Fruit fly (Drosophila melanogaster) whole organism, embryonic: ENCODE results near the gene CG34008.
A peak's percentile ranks its signal among the peaks of the same experiment; 100 is the strongest.

ENCODE experiments used
- BtbVII ChIP-seq: fragments of 200-800 bp; sonication (Bioruptor generic); optimal IDR thresholded peaks from 3 replicates; lab custom pipeline; 2017; ENCODE audit warnings: missing biosample characterization, mild to moderate bottlenecking, missing genetic modification characterization
- CG10959 ChIP-seq: fragments of 200-800 bp; sonication (Bioruptor generic); IDR thresholded peaks from 2 replicates; pipeline ENCODE4 v1.3.6; 2022; ENCODE audit warnings: missing biosample characterization, missing genetic modification characterization
- CG11696 ChIP-seq: fragments of 200-800 bp; sonication (Bioruptor generic); IDR thresholded peaks from 2 replicates; pipeline ENCODE4 v1.3.6; 2022; ENCODE audit warnings: missing biosample characterization, missing genetic modification characterization
- CG12219 ChIP-seq: fragments of 200-800 bp; sonication (Bioruptor generic); optimal IDR thresholded peaks from 3 replicates; lab custom pipeline; 2018; ENCODE audit warnings: missing biosample characterization, mild to moderate bottlenecking, missing genetic modification characterization
- CG12769 ChIP-seq: fragments of 200-800 bp; sonication (Bioruptor generic); optimal IDR thresholded peaks from 2 replicates; lab custom pipeline; 2019; ENCODE audit warnings: missing biosample characterization, mild to moderate bottlenecking, missing genetic modification characterization, moderate library complexity
- CG15011 ChIP-seq: fragments of 200-800 bp; sonication (Bioruptor generic); optimal IDR thresholded peaks from 3 replicates; lab custom pipeline; 2018; ENCODE audit warnings: missing biosample characterization, mild to moderate bottlenecking, missing genetic modification characterization
- CG15269 ChIP-seq: fragments of 200-800 bp; sonication (Bioruptor generic); optimal IDR thresholded peaks from 2 replicates; lab custom pipeline; 2018; ENCODE audit warnings: missing biosample characterization, mild to moderate bottlenecking, missing genetic modification characterization, moderate library complexity
- CG16779 ChIP-seq: fragments of 200-800 bp; sonication (Bioruptor generic); IDR thresholded peaks from 2 replicates; pipeline ENCODE4 v1.3.6; 2022; ENCODE audit warnings: missing biosample characterization, missing genetic modification characterization
- CG18476 ChIP-seq: fragments of 200-800 bp; sonication (Bioruptor generic); optimal IDR thresholded peaks from 2 replicates; lab custom pipeline; 2016; ENCODE audit warnings: missing biosample characterization, mild to moderate bottlenecking, missing genetic modification characterization
- CG18764 ChIP-seq: fragments of 200-800 bp; sonication (Bioruptor generic); optimal IDR thresholded peaks from 3 replicates; lab custom pipeline; 2016; ENCODE audit warnings: missing biosample characterization, missing genetic modification characterization
- CG2202 ChIP-seq: fragments of 200-800 bp; sonication (Bioruptor generic); optimal IDR thresholded peaks from 2 replicates; lab custom pipeline; 2018; ENCODE audit warnings: missing biosample characterization, mild to moderate bottlenecking, missing genetic modification characterization
- CG2712 ChIP-seq: fragments of 200-800 bp; optimal IDR thresholded peaks from 3 replicates; lab custom pipeline; 2019; ENCODE audit warnings: missing biosample characterization, mild to moderate bottlenecking, missing genetic modification characterization, moderate library complexity
- CG30020 ChIP-seq: fragments of 200-800 bp; optimal IDR thresholded peaks from 2 replicates; lab custom pipeline; 2019; ENCODE audit warnings: missing biosample characterization, mild to moderate bottlenecking, missing genetic modification characterization, moderate library complexity
- CG3065 ChIP-seq: fragments of 200-800 bp; sonication (Bioruptor generic); optimal IDR thresholded peaks from 2 replicates; lab custom pipeline; 2016; ENCODE audit warnings: missing biosample characterization, missing genetic modification characterization
- CG34422 ChIP-seq: fragments of 200-800 bp; sonication (Bioruptor generic); IDR thresholded peaks from 3 replicates; pipeline ENCODE4 v1.3.6; 2022; ENCODE audit warnings: missing biosample characterization, missing genetic modification characterization
- CG4424 ChIP-seq: fragments of 200-800 bp; sonication (Bioruptor generic); optimal IDR thresholded peaks from 3 replicates; lab custom pipeline; 2016; ENCODE audit warnings: missing biosample characterization, missing genetic modification characterization
- CG7786 ChIP-seq: fragments of 200-800 bp; sonication (Bioruptor generic); optimal IDR thresholded peaks from 2 replicates; lab custom pipeline; 2016; ENCODE audit warnings: missing biosample characterization, missing genetic modification characterization
- CG8089 ChIP-seq: fragments of 200-800 bp; sonication (Bioruptor generic); optimal IDR thresholded peaks from 3 replicates; lab custom pipeline; 2016; ENCODE audit warnings: missing biosample characterization, missing genetic modification characterization
- CG9727 ChIP-seq: fragments of 200-800 bp; sonication (Bioruptor generic); optimal IDR thresholded peaks from 3 replicates; lab custom pipeline; 2017; ENCODE audit warnings: missing biosample characterization, mild to moderate bottlenecking, missing genetic modification characterization
- CrebB ChIP-seq: fragments of 200-800 bp; sonication (Bioruptor generic); optimal IDR thresholded peaks from 3 replicates; lab custom pipeline; 2018; ENCODE audit warnings: missing biosample characterization, mild to moderate bottlenecking, missing genetic modification characterization
- D19A ChIP-seq: fragments of 200-800 bp; optimal IDR thresholded peaks from 3 replicates; lab custom pipeline; 2019; ENCODE audit warnings: missing biosample characterization, mild to moderate bottlenecking, missing genetic modification characterization, moderate library complexity
- E2f2 ChIP-seq: fragments of 200-800 bp; sonication (Bioruptor generic); IDR thresholded peaks from 2 replicates; pipeline ENCODE4 v1.3.6; 2022; ENCODE audit warnings: missing biosample characterization, missing genetic modification characterization
- GATAe ChIP-seq: fragments of 200-800 bp; sonication (Bioruptor generic); conservative IDR thresholded peaks from 2 replicates; pipeline ENCODE4 v1.3.6; 2022; ENCODE audit warnings: missing biosample characterization, missing genetic modification characterization
- H15 ChIP-seq: fragments of 200-800 bp; sonication (Bioruptor generic); IDR thresholded peaks from 3 replicates; pipeline ENCODE4 v1.3.6; 2022; ENCODE audit warnings: missing biosample characterization, missing genetic modification characterization
- H2.0 ChIP-seq: fragments of 200-800 bp; sonication (Bioruptor generic); IDR thresholded peaks from 2 replicates; pipeline ENCODE4 v1.3.6; 2022; ENCODE audit warnings: missing biosample characterization, missing genetic modification characterization
- HmgZ ChIP-seq: fragments of 200-800 bp; sonication (Bioruptor generic); optimal IDR thresholded peaks from 2 replicates; lab custom pipeline; 2018; ENCODE audit warnings: missing biosample characterization, mild to moderate bottlenecking, missing genetic modification characterization
- Hr39 ChIP-seq: fragments of >200 bp; optimal IDR thresholded peaks from 2 replicates; lab custom pipeline; 2017
- Sry-β ChIP-seq: fragments of 200-800 bp; sonication (Bioruptor generic); optimal IDR thresholded peaks from 2 replicates; lab custom pipeline; 2018; ENCODE audit warnings: missing biosample characterization, mild to moderate bottlenecking, missing genetic modification characterization, moderate library complexity
- Sry-δ ChIP-seq: fragments of 200-800 bp; sonication (Bioruptor generic); optimal IDR thresholded peaks from 2 replicates; lab custom pipeline; 2016; ENCODE audit warnings: missing biosample characterization, missing genetic modification characterization
- Ssrp ChIP-seq: fragments of 200-800 bp; sonication (Bioruptor generic); optimal IDR thresholded peaks from 2 replicates; lab custom pipeline; 2018; ENCODE audit warnings: missing biosample characterization, mild to moderate bottlenecking, missing genetic modification characterization, moderate library complexity
- Trl ChIP-seq, 3 experiments: fragments of >200 bp in 2 of 3; fragments of 200-800 bp in 1 of 3; sonication (Bioruptor generic) in 1 of 3; optimal IDR thresholded peaks; 2 replicates in 1 of 3; 3 replicates in 2 of 3; lab custom pipeline; 2016 to 2017; ENCODE audit warnings: missing biosample characterization in 1 of 3, missing genetic modification characterization in 1 of 3
- Vsx1 ChIP-seq: fragments of 200-800 bp; sonication (Bioruptor generic); optimal IDR thresholded peaks from 2 replicates; lab custom pipeline; 2017; ENCODE audit warnings: missing biosample characterization, mild to moderate bottlenecking, missing genetic modification characterization, missing genetic modification reagents
- YL-1 ChIP-seq: fragments of 200-800 bp; sonication (Bioruptor generic); optimal IDR thresholded peaks from 3 replicates; lab custom pipeline; 2017; ENCODE audit warnings: missing biosample characterization, mild to moderate bottlenecking, missing genetic modification characterization
- btn ChIP-seq: fragments of 200-800 bp; sonication (Bioruptor generic); optimal IDR thresholded peaks from 2 replicates; lab custom pipeline; 2016; ENCODE audit warnings: missing biosample characterization, missing genetic modification characterization
- caup ChIP-seq: fragments of 200-800 bp; sonication (Bioruptor generic); optimal IDR thresholded peaks from 3 replicates; lab custom pipeline; 2017; ENCODE audit warnings: missing biosample characterization, mild to moderate bottlenecking, missing genetic modification characterization, moderate library complexity; ENCODE audit not compliant: severe bottlenecking
- cg ChIP-seq: fragments of 200-800 bp; sonication (Bioruptor generic); optimal IDR thresholded peaks from 3 replicates; lab custom pipeline; 2019; ENCODE audit warnings: missing biosample characterization, mild to moderate bottlenecking, missing genetic modification characterization, moderate library complexity
- chm ChIP-seq: fragments of 200-800 bp; sonication (Bioruptor generic); IDR thresholded peaks from 2 replicates; pipeline ENCODE4 v1.3.6; 2022; ENCODE audit warnings: missing biosample characterization, missing genetic modification characterization
- dimm ChIP-seq: fragments of 200-800 bp; sonication (Bioruptor generic); IDR thresholded peaks from 2 replicates; pipeline ENCODE4 v1.3.6; 2022; ENCODE audit warnings: missing biosample characterization, missing genetic modification characterization
- exex ChIP-seq: fragments of 200-800 bp; sonication (Bioruptor generic); optimal IDR thresholded peaks from 4 replicates; lab custom pipeline; 2018; ENCODE audit warnings: missing biosample characterization, mild to moderate bottlenecking, missing genetic modification characterization, moderate library complexity
- fd64A ChIP-seq: fragments of 200-800 bp; sonication (Bioruptor generic); optimal IDR thresholded peaks from 3 replicates; lab custom pipeline; 2018; ENCODE audit warnings: missing biosample characterization, mild to moderate bottlenecking, missing genetic modification characterization
- gfzf ChIP-seq: fragments of 200-800 bp; sonication (Bioruptor generic); optimal IDR thresholded peaks from 2 replicates; lab custom pipeline; 2016; ENCODE audit warnings: missing biosample characterization, mild to moderate bottlenecking, missing genetic modification characterization, moderate library complexity
- hb ChIP-seq: fragments of 200-800 bp; sonication (Bioruptor generic); IDR thresholded peaks from 3 replicates; pipeline ENCODE4 v1.3.6; 2022; ENCODE audit warnings: missing biosample characterization, missing genetic modification characterization; ENCODE audit not compliant: partially characterized antibody
- ind ChIP-seq: fragments of 200-800 bp; sonication (Bioruptor generic); optimal IDR thresholded peaks from 3 replicates; lab custom pipeline; 2016; ENCODE audit warnings: missing biosample characterization, missing genetic modification characterization
- lilli ChIP-seq: fragments of 200-800 bp; sonication (Bioruptor generic); optimal IDR thresholded peaks from 3 replicates; lab custom pipeline; 2016; ENCODE audit warnings: missing biosample characterization, missing genetic modification characterization
- pan ChIP-seq, 4 experiments: fragments of >200 bp in 3 of 4; fragments of 200-800 bp in 1 of 4; sonication (Bioruptor generic) in 1 of 4; optimal IDR thresholded peaks in 3 of 4; IDR thresholded peaks in 1 of 4; 2 replicates each; pipeline versions ENCODE4 v1.3.6 to Lab custom; 2017 to 2022; ENCODE audit warnings: missing biosample characterization in 2 of 4, missing genetic modification characterization in 2 of 4, mixed read lengths in 1 of 4
- peb ChIP-seq: fragments of 200-800 bp; sonication (Bioruptor generic); IDR thresholded peaks from 2 replicates; pipeline ENCODE4 v1.3.6; 2022; ENCODE audit warnings: missing biosample characterization, missing genetic modification characterization
- pfk ChIP-seq: fragments of 200-800 bp; sonication (Bioruptor generic); optimal IDR thresholded peaks from 2 replicates; lab custom pipeline; 2018; ENCODE audit warnings: missing biosample characterization, mild to moderate bottlenecking, missing genetic modification characterization, moderate library complexity
- salm ChIP-seq: fragments of 200-800 bp; sonication (Bioruptor generic); optimal IDR thresholded peaks from 2 replicates; lab custom pipeline; 2018; ENCODE audit warnings: missing biosample characterization, mild to moderate bottlenecking, missing genetic modification characterization
- shn ChIP-seq: fragments of 200-800 bp; sonication (Bioruptor generic); optimal IDR thresholded peaks from 3 replicates; lab custom pipeline; 2016; ENCODE audit warnings: missing biosample characterization, missing genetic modification characterization
- tx ChIP-seq: fragments of 200-800 bp; sonication (Bioruptor generic); optimal IDR thresholded peaks from 2 replicates; lab custom pipeline; 2016; ENCODE audit warnings: missing biosample characterization, missing genetic modification characterization
- wor ChIP-seq: fragments of 200-800 bp; sonication (Bioruptor generic); IDR thresholded peaks from 2 replicates; pipeline ENCODE4 v1.3.6; 2022; ENCODE audit warnings: missing biosample characterization, missing genetic modification characterization
- zfh1 ChIP-seq: fragments of 200-800 bp; sonication (Bioruptor generic); IDR thresholded peaks from 3 replicates; pipeline ENCODE4 v1.3.6; 2022; ENCODE audit warnings: missing biosample characterization, missing genetic modification characterization

Gene CG34008

DNA sequence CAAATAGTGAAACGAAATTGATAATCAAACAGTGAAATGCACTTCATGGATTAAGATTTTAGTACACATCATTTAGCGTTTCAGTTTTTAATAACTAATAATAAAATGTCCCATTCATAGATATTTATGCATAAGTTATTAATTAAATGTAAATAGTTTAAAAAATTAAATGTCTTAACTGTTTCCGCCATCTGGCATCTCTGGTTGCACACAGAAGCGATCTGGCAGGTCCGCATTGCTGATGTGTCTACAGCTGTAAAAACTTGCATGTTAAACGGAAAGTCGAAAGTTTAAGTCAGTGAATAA, 7.1 kb upstream of the CG34008 start, which contains the start of gene Srp72 (continued):
- TF ChIP-seq CG15011 (GFP tag; lab: Kevin White, UChicago), result peak; percentile 34
- peak; percentile 23; the same call in 1 of the 2 replicates for TF ChIP-seq chm (GFP tag; lab: Robert Waterston, UW)
- no peak for TF ChIP-seq CG10959 (GFP tag; lab: Robert Waterston, UW)
- TF ChIP-seq lilli (GFP tag; lab: Kevin White, UChicago), result peak; percentile 38
- TF ChIP-seq CG30020 (tag; lab: Kevin White, UChicago), result peak; percentile 38
- TF ChIP-seq GATAe, result no peak
- no peak for TF ChIP-seq CG34422 (GFP tag; lab: Robert Waterston, UW)
- TF ChIP-seq H2.0 (GFP tag; lab: Robert Waterston, UW), result no peak
- peak; percentile 20 for TF ChIP-seq D19A (tag; lab: Kevin White, UChicago)
- peak; percentile 66 for TF ChIP-seq CG4424 (GFP tag; lab: Kevin White, UChicago)
- peak; percentile 69 for TF ChIP-seq ind (GFP tag; lab: Kevin White, UChicago)
- TF ChIP-seq CG7786 (GFP tag; lab: Kevin White, UChicago), result no peak
- TF ChIP-seq fd64A (GFP tag; lab: Kevin White, UChicago), result no peak
- TF ChIP-seq pfk, result no peak
- no peak for TF ChIP-seq CG16779
- TF ChIP-seq Hr39 (lab: Kevin White, UChicago), result no peak
- TF ChIP-seq Sry-β, result no peak
- TF ChIP-seq Sry-δ (GFP tag; lab: Kevin White, UChicago), result no peak
- TF ChIP-seq zfh1 (GFP tag; lab: Robert Waterston, UW), result peak; percentile 48; the same call in 1 of the 3 replicates
- peak; percentile 65 for TF ChIP-seq CG18476 (GFP tag; lab: Kevin White, UChicago)
- TF ChIP-seq Trl (optimal IDR thresholded peaks at IDR 0.05; lab: Kevin White, UChicago), result no peak
- TF ChIP-seq Trl (GFP tag; optimal IDR thresholded peaks at IDR 0.05; lab: Kevin White, UChicago), result peak; percentile 0
- no peak for TF ChIP-seq HmgZ (tag; lab: Kevin White, UChicago)
- peak; percentile 37 for TF ChIP-seq exex
- TF ChIP-seq YL-1, result peak; percentile 54
- no peak for TF ChIP-seq CG12769 (tag; lab: Kevin White, UChicago)
- no peak for TF ChIP-seq dimm (GFP tag; lab: Robert Waterston, UW)
- TF ChIP-seq Ssrp (tag; lab: Kevin White, UChicago), result peak; percentile 25
- TF ChIP-seq H15 (GFP tag; lab: Robert Waterston, UW), result no peak
- TF ChIP-seq CG9727 (GFP tag; lab: Kevin White, UChicago), result peak; percentile 66
- TF ChIP-seq tx (GFP tag; lab: Kevin White, UChicago), result no peak
- no peak for TF ChIP-seq CG12219 (GFP tag; lab: Kevin White, UChicago)
- no peak for TF ChIP-seq Vsx1 (GFP tag; lab: Kevin White, UChicago)
- no peak for TF ChIP-seq CG11696 (GFP tag; lab: Robert Waterston, UW)
- no peak for TF ChIP-seq wor
- no peak for TF ChIP-seq peb (GFP tag; lab: Robert Waterston, UW)
- no peak for TF ChIP-seq CG2202 (tag; lab: Kevin White, UChicago)
- no peak for TF ChIP-seq shn
- peak; percentile 56 for TF ChIP-seq gfzf
- TF ChIP-seq caup (GFP tag; lab: Kevin White, UChicago), result no peak
- no peak for TF ChIP-seq salm (tag; lab: Kevin White, UChicago)
- no peak for TF ChIP-seq BtbVII
- no peak for TF ChIP-seq pan (optimal IDR thresholded peaks at IDR 0.05; lab: Kevin White, UChicago)
- peak in 1 of 2 experiments; percentile 65 for TF ChIP-seq pan (GFP tag; optimal IDR thresholded peaks at IDR 0.05 in 1 of 2, IDR thresholded peaks at IDR 0.05 in 1 of 2)
- peak; percentile 53 for TF ChIP-seq CG18764 (GFP tag; lab: Kevin White, UChicago)
- no peak for TF ChIP-seq CrebB
- TF ChIP-seq hb (GFP tag; lab: Robert Waterston, UW), result no peak
- no peak for TF ChIP-seq btn
- peak; percentile 59 for TF ChIP-seq E2f2
- TF ChIP-seq CG8089 (GFP tag; lab: Kevin White, UChicago), result no peak
- no peak for TF ChIP-seq CG3065 (GFP tag; lab: Kevin White, UChicago)
- TF ChIP-seq CG2712 (tag; lab: Kevin White, UChicago), result peak; percentile 65
- TF ChIP-seq CG15269 (tag; lab: Kevin White, UChicago), result no peak
- TF ChIP-seq cg (GFP tag; lab: Kevin White, UChicago), result no peak
